Fruit fly (Drosophila melanogaster): Measurements from ENCODE around the gene CG18675.

DNA sequence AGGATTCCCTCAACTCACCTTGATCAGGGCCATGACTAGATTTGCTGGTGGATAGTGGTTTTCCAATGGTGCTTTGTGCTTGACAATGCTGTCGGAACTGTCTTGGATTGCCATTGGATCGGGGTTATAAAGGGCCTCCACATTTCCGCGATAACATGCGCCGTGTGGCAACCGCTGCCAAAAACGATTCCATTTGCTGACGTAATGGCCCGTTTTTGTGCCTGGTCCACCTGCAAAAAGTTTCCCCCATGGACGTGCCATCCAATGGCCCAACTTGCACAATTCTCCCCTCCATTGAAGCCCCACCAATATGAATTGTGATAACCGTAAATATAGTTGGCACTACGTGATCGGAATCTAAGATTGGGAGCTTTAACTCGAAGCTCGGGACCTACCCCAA is 37.8 kb downstream of the CG18675 start, which contains the start of gene Cpr64Ab:
- TF ChIP-seq CG8478 (optimal IDR thresholded peaks at IDR 0.05) (no peak), CTCF (optimal IDR thresholded peaks at IDR 0.05) (no peak)
